Fruit fly (Drosophila melanogaster) whole organism, wandering third instar larva: ENCODE measurements around the gene CG15322.

Source experiments
- Abd-B ChIP-seq: fragments of >200 bp; optimal IDR thresholded peaks from 2 replicates; lab custom pipeline; 2017; ENCODE audit warnings: missing biosample characterization, missing genetic modification characterization
- CG32264 ChIP-seq: fragments of 200-800 bp; sonication (Bioruptor generic); optimal IDR thresholded peaks from 2 replicates; lab custom pipeline; 2016; ENCODE audit warnings: missing biosample characterization, missing genetic modification characterization
- CG9705 ChIP-seq: fragments of 200-800 bp; sonication (Bioruptor generic); optimal IDR thresholded peaks from 2 replicates; lab custom pipeline; 2018; ENCODE audit warnings: missing biosample characterization, mild to moderate bottlenecking, missing genetic modification characterization
- CrebA ChIP-seq: fragments of 200-800 bp; sonication (Bioruptor generic); optimal IDR thresholded peaks from 2 replicates; lab custom pipeline; 2016; ENCODE audit warnings: missing biosample characterization, mild to moderate bottlenecking, missing genetic modification characterization, borderline replicate concordance
- Dfd ChIP-seq: fragments of >200 bp; optimal IDR thresholded peaks from 2 replicates; lab custom pipeline; 2017; ENCODE audit warnings: missing biosample characterization, missing genetic modification characterization
- Dif ChIP-seq: fragments of 200-275, 200-300 bp; sonication (Bioruptor generic); optimal IDR thresholded peaks from 2 replicates; lab custom pipeline; 2018; ENCODE audit warnings: missing biosample characterization, missing genetic modification characterization; ENCODE audit not compliant: partially characterized antibody
- GATAd ChIP-seq: sonication (Bioruptor generic); optimal IDR thresholded peaks from 2 replicates; lab custom pipeline; 2016; ENCODE audit warnings: missing biosample characterization, missing genetic modification characterization
- HLH106 ChIP-seq: fragments of 200-800 bp; optimal IDR thresholded peaks from 3 replicates; lab custom pipeline; 2019; ENCODE audit warnings: missing biosample characterization, mild to moderate bottlenecking, missing genetic modification characterization, moderate library complexity
- Hnf4 ChIP-seq: fragments of 200-800 bp; sonication (Bioruptor generic); optimal IDR thresholded peaks from 2 replicates; lab custom pipeline; 2016; ENCODE audit warnings: missing biosample characterization, mild to moderate bottlenecking, missing genetic modification characterization
- Hr83 ChIP-seq: fragments of 200-300 bp; sonication (Bioruptor generic); optimal IDR thresholded peaks from 2 replicates; lab custom pipeline; 2016; ENCODE audit warnings: missing biosample characterization, mild to moderate bottlenecking, missing genetic modification characterization, moderate library complexity; ENCODE audit not compliant: poor library complexity, severe bottlenecking
- Jra ChIP-seq: sonication (Bioruptor generic); optimal IDR thresholded peaks from 2 replicates; lab custom pipeline; 2016; ENCODE audit warnings: missing biosample characterization, missing genetic modification characterization
- Mio ChIP-seq: sonication (Bioruptor generic); optimal IDR thresholded peaks from 2 replicates; lab custom pipeline; 2016; ENCODE audit warnings: missing biosample characterization, missing genetic modification characterization
- Myc ChIP-seq: fragments of >200 bp; optimal IDR thresholded peaks from 2 replicates; lab custom pipeline; 2017
- N ChIP-seq: fragments of >200 bp; optimal IDR thresholded peaks from 2 replicates; lab custom pipeline; 2018; ENCODE audit warnings: missing biosample characterization, missing external identifiers, missing genetic modification characterization
- OdsH ChIP-seq: fragments of 200-800 bp; sonication (Bioruptor generic); optimal IDR thresholded peaks from 2 replicates; lab custom pipeline; 2016; ENCODE audit warnings: missing biosample characterization, mild to moderate bottlenecking, missing genetic modification characterization
- Rel ChIP-seq, 2 experiments: fragments of 200-800 bp; sonication (Bioruptor generic) in 1 of 2; optimal IDR thresholded peaks; 2 replicates in 1 of 2; 3 replicates in 1 of 2; lab custom pipeline; 2016 to 2019; ENCODE audit warnings: mild to moderate bottlenecking in 2 of 2, missing biosample characterization in 2 of 2, missing genetic modification characterization in 2 of 2, moderate library complexity in 1 of 2
- Sp1 ChIP-seq: fragments of 200-800 bp; sonication (Bioruptor generic); optimal IDR thresholded peaks from 3 replicates; lab custom pipeline; 2019; ENCODE audit warnings: missing biosample characterization, mild to moderate bottlenecking, missing genetic modification characterization, moderate library complexity
- Vsx2 ChIP-seq: fragments of 200-300, 225-300 bp; sonication (Bioruptor generic); optimal IDR thresholded peaks from 2 replicates; lab custom pipeline; 2018; ENCODE audit warnings: missing biosample characterization, missing genetic modification characterization; ENCODE audit not compliant: partially characterized antibody
- br ChIP-seq: fragments of 200-800 bp; sonication (Bioruptor generic); optimal IDR thresholded peaks from 2 replicates; lab custom pipeline; 2016; ENCODE audit warnings: missing biosample characterization, missing genetic modification characterization
- brk ChIP-seq: fragments of 200-800 bp; sonication (Bioruptor generic); optimal IDR thresholded peaks from 2 replicates; lab custom pipeline; 2016; ENCODE audit warnings: missing biosample characterization, mild to moderate bottlenecking, missing genetic modification characterization
- dl ChIP-seq, 2 experiments: fragments of 175-275, 200-275 bp in 1 of 2; fragments of 200-275 bp in 1 of 2; sonication (Bioruptor generic); optimal IDR thresholded peaks; lab custom pipeline; 2018; ENCODE audit warnings: mild to moderate bottlenecking in 2 of 2, missing biosample characterization in 2 of 2, missing genetic modification characterization in 2 of 2, moderate library complexity in 2 of 2; ENCODE audit not compliant: partially characterized antibody in 2 of 2, insufficient read depth in 1 of 2
- dmrt93B ChIP-seq: fragments of 200-800 bp; sonication (Bioruptor generic); optimal IDR thresholded peaks from 2 replicates; lab custom pipeline; 2018; ENCODE audit warnings: missing biosample characterization, mild to moderate bottlenecking, missing genetic modification characterization
- dsf ChIP-seq: sonication (Bioruptor generic); optimal IDR thresholded peaks from 2 replicates; lab custom pipeline; 2016; ENCODE audit warnings: missing biosample characterization, missing genetic modification characterization, borderline replicate concordance
- ey ChIP-seq: fragments of 200-800 bp; sonication (Bioruptor generic); optimal IDR thresholded peaks from 2 replicates; lab custom pipeline; 2016; ENCODE audit warnings: missing biosample characterization, missing genetic modification characterization
- foxo ChIP-seq, 2 experiments: fragments of 200-800 bp; sonication (Bioruptor generic); optimal IDR thresholded peaks; 2 replicates in 1 of 2; 3 replicates in 1 of 2; lab custom pipeline; 2016 to 2017; ENCODE audit warnings: missing biosample characterization in 2 of 2, missing genetic modification characterization in 2 of 2
- fru ChIP-seq: fragments of 200-800 bp; sonication (Bioruptor generic); optimal IDR thresholded peaks from 3 replicates; lab custom pipeline; 2016; ENCODE audit warnings: missing biosample characterization, mild to moderate bottlenecking, missing genetic modification characterization
- h ChIP-seq: fragments of 200-800 bp; sonication (Bioruptor generic); optimal IDR thresholded peaks from 3 replicates; lab custom pipeline; 2016; ENCODE audit warnings: missing biosample characterization, mild to moderate bottlenecking, missing genetic modification characterization
- jim ChIP-seq: fragments of 175-275, 200-325 bp; sonication (Bioruptor generic); optimal IDR thresholded peaks from 2 replicates; lab custom pipeline; 2016; ENCODE audit warnings: missing biosample characterization, mild to moderate bottlenecking, missing genetic modification characterization
- lola ChIP-seq: fragments of >200 bp; optimal IDR thresholded peaks from 2 replicates; lab custom pipeline; 2017; ENCODE audit warnings: missing biosample characterization, missing genetic modification characterization
- pan ChIP-seq: fragments of >200 bp; optimal IDR thresholded peaks from 2 replicates; lab custom pipeline; 2017
- psq ChIP-seq: fragments of 200-800 bp; sonication (Bioruptor generic); optimal IDR thresholded peaks from 3 replicates; lab custom pipeline; 2017; ENCODE audit warnings: missing biosample characterization, mild to moderate bottlenecking, missing genetic modification characterization, moderate library complexity
- rgr ChIP-seq: fragments of 200-800 bp; sonication (Bioruptor generic); optimal IDR thresholded peaks from 3 replicates; lab custom pipeline; 2016; ENCODE audit warnings: missing biosample characterization, mild to moderate bottlenecking, missing genetic modification characterization
- sage ChIP-seq: fragments of 200-800 bp; sonication (Bioruptor generic); optimal IDR thresholded peaks from 2 replicates; lab custom pipeline; 2016; ENCODE audit warnings: missing biosample characterization, mild to moderate bottlenecking, missing genetic modification characterization
- sv ChIP-seq: fragments of 200-800 bp; sonication (Bioruptor generic); optimal IDR thresholded peaks from 3 replicates; lab custom pipeline; 2016; ENCODE audit warnings: missing biosample characterization, missing genetic modification characterization
- tai ChIP-seq: sonication (Bioruptor generic); optimal IDR thresholded peaks from 2 replicates; lab custom pipeline; 2016; ENCODE audit warnings: missing biosample characterization, missing genetic modification characterization
- usp ChIP-seq: fragments of >200 bp; optimal IDR thresholded peaks from 2 replicates; lab custom pipeline; 2017; ENCODE audit warnings: missing biosample characterization, missing genetic modification characterization
- woc ChIP-seq: sonication (Bioruptor generic); optimal IDR thresholded peaks from 2 replicates; lab custom pipeline; 2016; ENCODE audit warnings: missing biosample characterization, mild to moderate bottlenecking, missing genetic modification characterization

CG15322 gene

DNA sequence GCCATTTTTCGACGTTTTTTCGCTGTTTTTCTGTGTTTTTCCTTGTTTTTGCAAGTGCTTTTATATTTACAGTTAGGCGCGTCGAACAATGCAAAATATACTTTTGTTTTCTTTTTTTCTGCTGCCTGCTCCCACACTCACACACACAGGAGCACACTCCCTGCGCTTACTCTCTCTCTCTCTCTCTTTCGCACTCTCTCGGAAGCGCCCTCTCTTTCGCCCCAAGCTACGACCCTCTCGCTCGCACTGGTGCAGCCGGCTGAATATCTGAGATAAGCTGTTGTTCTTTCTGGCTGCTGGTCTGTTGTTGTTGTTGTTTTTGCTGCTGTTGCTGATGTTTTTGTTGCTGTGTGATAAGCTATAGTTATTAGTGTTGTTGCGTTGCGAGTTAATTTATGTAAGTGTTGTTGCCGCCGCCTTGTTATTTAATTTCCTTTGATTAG is 25.6 kb downstream of the CG15322 start:
- TF ChIP-seq OdsH (GFP tag; lab: Kevin White, UChicago) (no peak), fru (GFP tag; lab: Kevin White, UChicago) (no peak), tai (GFP tag; lab: Kevin White, UChicago) (no peak), brk (GFP tag; lab: Kevin White, UChicago) (no peak), HLH106 (tag; lab: Kevin White, UChicago) (no peak), N (GFP tag; lab: Kevin White, UChicago) (no peak), Myc (lab: Kevin White, UChicago) (no peak), foxo (GFP tag; optimal IDR thresholded peaks at IDR 0.05; lab: Kevin White, UChicago) (no peak), CG32264 (GFP tag; lab: Kevin White, UChicago) (no peak), Dif (peak; percentile 77), Rel (GFP tag; optimal IDR thresholded peaks at IDR 0.05; lab: Kevin White, UChicago) (no peak), Rel (tag; optimal IDR thresholded peaks at IDR 0.05; lab: Kevin White, UChicago) (no peak), Sp1 (GFP tag; lab: Kevin White, UChicago) (peak; percentile 11), Hr83 (GFP tag; lab: Kevin White, UChicago) (peak; percentile 62), jim (peak; percentile 89), dl (GFP tag; optimal IDR thresholded peaks at IDR 0.05; lab: Kevin White, UChicago; ENCODE audit: insufficient read depth in 1 of 2, partially characterized antibody in 2 of 2) (peak in 1 of 2 experiments; percentile 86), Vsx2 (GFP tag; lab: Kevin White, UChicago) (no peak), Dfd (GFP tag; lab: Kevin White, UChicago) (no peak), usp (GFP tag; lab: Kevin White, UChicago) (no peak), dmrt93B (no peak), CG9705 (no peak), GATAd (GFP tag; lab: Kevin White, UChicago) (no peak), lola (GFP tag; lab: Kevin White, UChicago) (no peak), h (GFP tag; lab: Kevin White, UChicago) (peak; percentile 50), br (GFP tag; lab: Kevin White, UChicago) (no peak), woc (GFP tag; lab: Kevin White, UChicago) (no peak), Abd-B (GFP tag; lab: Kevin White, UChicago) (no peak), psq (GFP tag; lab: Kevin White, UChicago) (no peak), Mio (GFP tag; lab: Kevin White, UChicago) (no peak), ey (GFP tag; lab: Kevin White, UChicago) (no peak), CrebA (GFP tag; lab: Kevin White, UChicago) (no peak)
- TF ChIP-seq, all 38 proteins: peak for 6

DNA sequence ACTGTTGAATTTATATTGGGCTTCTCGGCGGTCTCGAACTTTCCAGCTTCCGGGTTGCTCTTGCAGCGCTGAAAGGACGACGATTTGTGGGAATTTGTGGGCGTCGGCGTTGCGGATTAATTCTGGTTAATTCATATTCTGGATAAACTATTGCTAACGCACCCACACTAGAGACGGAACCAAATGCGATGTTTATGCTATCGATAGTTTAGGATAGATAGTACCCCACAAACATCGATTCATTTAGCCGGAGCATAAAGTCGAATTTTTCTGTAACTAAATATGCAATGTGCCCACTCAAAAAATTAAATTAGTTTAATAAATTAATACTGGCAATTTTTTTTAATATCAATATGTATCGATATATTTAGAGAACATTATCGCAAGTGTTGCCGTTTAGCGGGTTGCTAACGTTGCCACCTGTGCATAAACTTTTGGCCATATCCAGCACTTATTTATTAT is 26.3 kb downstream of the CG15322 start, which contains the start of gene Rab35:
TSS of gene Rab35 (minus strand) at position 194 of the 462 bp plus-strand sequence.
- peak; percentile 24 for TF ChIP-seq sv
- TF ChIP-seq dsf (GFP tag; lab: Kevin White, UChicago), result peak; percentile 4
- no peak for TF ChIP-seq pan
- peak; percentile 43 for TF ChIP-seq Hnf4 (GFP tag; lab: Kevin White, UChicago)
- TF ChIP-seq rgr (GFP tag; lab: Kevin White, UChicago), result peak; percentile 17
- TF ChIP-seq Dfd (GFP tag; lab: Kevin White, UChicago), result no peak
- peak in 1 of 2 experiments; percentile 0 for TF ChIP-seq foxo (GFP tag; optimal IDR thresholded peaks at IDR 0.05; lab: Kevin White, UChicago)
- TF ChIP-seq Dif, result no peak
- peak; percentile 2 for TF ChIP-seq sage (GFP tag; lab: Kevin White, UChicago)
- TF ChIP-seq Jra (GFP tag; lab: Kevin White, UChicago), result peak; percentile 40
- TF ChIP-seq lola (GFP tag; lab: Kevin White, UChicago), result no peak
- peak; percentile 29 for TF ChIP-seq h (GFP tag; lab: Kevin White, UChicago)

- peak; percentile 21 for TF ChIP-seq HLH106 (tag; lab: Kevin White, UChicago)
- TF ChIP-seq dmrt93B, result no peak
- peak in 1 of 2 experiments; percentile 5 for TF ChIP-seq foxo (GFP tag; optimal IDR thresholded peaks at IDR 0.05; lab: Kevin White, UChicago)
Measured at dm6 chrX:20162586-20162985, 29.2 kb downstream of the CG15322 start.
